Worm (Caenorhabditis elegans) whole organism, L4/young adult: ENCODE measurements around the gene C03B1.13.

Experiments
- W03F9.2 ChIP-seq: fragments of 150-350 bp; optimal IDR thresholded peaks from 2 replicates; lab custom pipeline; 2014; ENCODE audit warnings: missing biosample characterization, missing genetic modification characterization
- dao-5 ChIP-seq: sonication (generic microtip); optimal IDR thresholded peaks from 2 replicates; lab custom pipeline; 2016; ENCODE audit warnings: missing genotype, missing genetic modification characterization, moderate library complexity, missing compliant biosample characterization

DNA sequence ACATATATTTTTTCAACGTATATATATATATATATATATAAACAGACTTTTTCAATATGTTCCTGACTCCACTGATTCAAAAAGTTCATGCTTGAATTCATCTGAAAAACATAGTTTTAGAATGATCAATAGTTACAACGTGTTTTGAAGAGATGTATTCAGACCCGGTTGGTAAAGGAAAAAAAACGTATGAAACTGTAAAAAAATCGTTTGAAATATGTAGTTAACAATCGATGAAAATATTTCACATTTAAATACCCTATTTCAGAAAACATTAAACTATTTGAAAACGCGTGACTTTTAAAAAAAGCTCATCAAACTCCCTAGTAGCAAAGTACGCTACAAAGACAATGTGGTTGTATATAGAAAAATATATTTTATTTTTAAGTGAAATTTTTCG lies 22.8 kb upstream of the C03B1.13 start, which contains the start of gene C03B1.14:
- TF ChIP-seq W03F9.2 (tag; lab: Kevin White, UChicago) (no peak), dao-5 (tag; lab: Kevin White, UChicago) (no peak)
